Worm (Caenorhabditis elegans): ENCODE measurements around the gene B0348.2.

DNA sequence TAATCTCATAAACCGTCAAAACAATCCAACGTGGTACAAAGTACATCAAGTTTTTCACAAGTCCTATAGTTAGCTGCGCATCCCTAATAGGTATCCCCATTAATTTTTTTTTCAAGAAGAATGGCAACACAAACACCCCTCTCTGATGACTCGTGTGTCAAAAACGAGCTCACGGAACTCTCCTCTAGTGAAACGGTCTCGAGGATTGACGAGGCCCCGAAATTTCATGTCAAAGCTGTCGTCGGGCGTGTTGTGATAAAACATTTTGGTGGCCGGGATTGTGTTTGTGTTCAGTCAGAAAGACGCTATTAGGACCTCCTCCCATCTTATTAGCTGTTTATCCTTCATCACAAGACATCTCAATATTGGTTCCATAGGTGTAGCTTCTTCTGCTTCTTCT, 43.8 kb upstream of the B0348.2 start, which contains the start of gene idpp-2:
- no peak for TF ChIP-seq pha-4 (tag; optimal IDR thresholded peaks at IDR 0.05)
- no peak for TF ChIP-seq unc-62 (GFP tag; optimal IDR thresholded peaks at IDR 0.05)
- no peak for TF ChIP-seq mab-5 (tag; optimal IDR thresholded peaks at IDR 0.05)
- no peak for TF ChIP-seq elt-3 (tag; optimal IDR thresholded peaks at IDR 0.05)
- TF ChIP-seq unc-39 (tag; optimal IDR thresholded peaks at IDR 0.05), result no peak
- TF ChIP-seq ces-1 (GFP tag; optimal IDR thresholded peaks at IDR 0.05), result no peak
- no peak for TF ChIP-seq lin-13 (tag; optimal IDR thresholded peaks at IDR 0.05)
- no peak for TF ChIP-seq blmp-1 (tag; optimal IDR thresholded peaks at IDR 0.05)

Data from whole organism, mixed stage, embryonic.